Worm (Caenorhabditis elegans): ENCODE measurements around the gene sfxn-1.5.

Gene sfxn-1.5

DNA sequence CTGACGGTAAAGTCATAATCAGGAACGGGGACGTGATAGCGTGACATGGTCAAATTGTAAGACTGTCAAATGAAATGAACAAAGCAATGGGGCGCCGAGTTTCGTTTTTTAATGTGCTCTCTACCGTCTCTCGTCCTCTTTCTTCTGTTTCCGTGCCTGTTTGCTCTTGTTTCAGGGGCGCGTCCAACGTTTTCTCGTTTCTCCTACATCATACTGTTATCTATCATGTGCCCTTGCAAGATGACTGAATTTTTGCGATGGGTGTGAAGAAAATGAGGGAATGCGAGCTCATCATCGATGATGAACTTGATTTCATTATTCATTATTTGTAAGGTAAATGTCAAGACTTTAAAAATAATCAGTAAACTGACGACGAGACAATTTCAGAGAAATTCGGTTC is 19.4 kb upstream of the sfxn-1.5 start, which contains the start of gene T04F8.7:
Gene T04F8.7 (minus strand): TSS at position 130 of the 400 bp plus-strand sequence.
- no peak for TF ChIP-seq K09A11.1 (tag; optimal IDR thresholded peaks at IDR 0.05; ENCODE audit: insufficient read depth)
- TF ChIP-seq npax-4 (tag; optimal IDR thresholded peaks at IDR 0.05): no peak
- no peak for TF ChIP-seq fkh-10 (GFP tag; optimal IDR thresholded peaks at IDR 0.05)
- TF ChIP-seq pax-1 (tag; optimal IDR thresholded peaks at IDR 0.05): no peak
- TF ChIP-seq sox-2 (GFP tag; IDR thresholded peaks at IDR 0.05): no peak
- TF ChIP-seq tbx-7 (tag; optimal IDR thresholded peaks at IDR 0.05): no peak
- TF ChIP-seq rnt-1 (tag; optimal IDR thresholded peaks at IDR 0.05): no peak
- TF ChIP-seq F13H6.1 (tag; optimal IDR thresholded peaks at IDR 0.05): no peak
- TF ChIP-seq T23F11.4 (GFP tag; optimal IDR thresholded peaks at IDR 0.05): no peak
- TF ChIP-seq nhr-11 (tag; optimal IDR thresholded peaks at IDR 0.05): no peak
- TF ChIP-seq che-1 (tag; optimal IDR thresholded peaks at IDR 0.05): no peak

DNA sequence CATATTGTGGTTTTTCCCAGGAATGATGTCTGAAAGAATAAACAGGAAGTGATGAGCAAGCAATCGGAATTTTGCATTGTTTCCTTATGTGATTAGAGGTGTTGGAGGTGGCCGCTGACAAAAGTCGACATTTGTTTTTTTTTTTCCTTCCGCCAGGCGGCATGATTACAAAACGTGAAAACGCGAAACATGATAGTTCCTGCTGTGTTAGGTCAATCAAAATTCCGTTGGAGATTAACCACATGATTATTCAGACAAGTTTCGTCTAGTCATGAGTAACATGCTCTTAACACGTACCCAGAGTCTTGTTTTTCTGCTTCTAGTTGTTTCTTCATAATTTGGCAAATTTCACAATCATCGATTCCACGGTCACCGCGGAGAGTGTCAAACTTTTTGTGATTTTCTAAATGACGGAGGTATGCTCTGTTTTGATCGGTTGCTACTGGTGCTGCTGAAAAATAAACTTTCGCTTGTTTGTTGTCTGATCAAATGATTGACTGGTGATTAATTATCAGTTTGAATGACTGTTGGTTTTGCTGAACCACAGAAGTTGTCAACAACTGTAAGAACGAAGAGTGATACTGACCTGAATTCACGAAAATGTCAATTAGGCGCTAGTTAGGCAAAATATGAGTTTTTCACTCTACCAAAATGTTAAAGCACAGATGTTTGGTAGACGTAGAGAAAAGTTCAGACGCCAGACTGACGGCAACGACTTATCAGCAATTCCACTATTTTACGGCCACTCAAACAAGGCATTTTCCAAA is 17.9 kb upstream of the sfxn-1.5 start:
- TF ChIP-seq ceh-45 (GFP tag; IDR thresholded peaks at IDR 0.05): no peak
- TF ChIP-seq fkh-6 (tag; optimal IDR thresholded peaks at IDR 0.05): no peak
- no peak for TF ChIP-seq pha-4 (tag; optimal IDR thresholded peaks at IDR 0.05)
- TF ChIP-seq mec-3 (tag; optimal IDR thresholded peaks at IDR 0.05; ENCODE audit: borderline replicate concordance): no peak

DNA sequence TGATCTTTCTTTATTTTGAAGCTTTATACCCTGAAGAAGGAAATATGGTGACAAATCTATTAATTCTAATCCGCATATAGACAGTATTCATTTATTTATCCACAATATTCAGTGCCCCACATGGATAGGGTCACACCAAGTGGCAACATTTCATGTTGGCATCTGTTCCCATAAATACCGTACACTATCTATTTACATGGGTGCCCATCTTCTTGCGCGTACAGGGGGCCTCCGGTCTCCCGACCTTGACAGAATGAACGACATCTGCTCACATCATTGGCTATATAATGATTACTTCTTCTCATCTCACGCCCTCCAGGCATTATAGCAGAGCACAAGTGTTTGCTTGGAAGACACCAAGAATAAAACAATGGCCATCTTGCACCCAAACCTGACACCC is 14.1 kb upstream of the sfxn-1.5 start:
- TF ChIP-seq zip-5 (tag; optimal IDR thresholded peaks at IDR 0.05) (no peak), ceh-19 (GFP tag; optimal IDR thresholded peaks at IDR 0.05) (no peak), ceh-31 (tag; optimal IDR thresholded peaks at IDR 0.05) (peak; percentile 21)

DNA sequence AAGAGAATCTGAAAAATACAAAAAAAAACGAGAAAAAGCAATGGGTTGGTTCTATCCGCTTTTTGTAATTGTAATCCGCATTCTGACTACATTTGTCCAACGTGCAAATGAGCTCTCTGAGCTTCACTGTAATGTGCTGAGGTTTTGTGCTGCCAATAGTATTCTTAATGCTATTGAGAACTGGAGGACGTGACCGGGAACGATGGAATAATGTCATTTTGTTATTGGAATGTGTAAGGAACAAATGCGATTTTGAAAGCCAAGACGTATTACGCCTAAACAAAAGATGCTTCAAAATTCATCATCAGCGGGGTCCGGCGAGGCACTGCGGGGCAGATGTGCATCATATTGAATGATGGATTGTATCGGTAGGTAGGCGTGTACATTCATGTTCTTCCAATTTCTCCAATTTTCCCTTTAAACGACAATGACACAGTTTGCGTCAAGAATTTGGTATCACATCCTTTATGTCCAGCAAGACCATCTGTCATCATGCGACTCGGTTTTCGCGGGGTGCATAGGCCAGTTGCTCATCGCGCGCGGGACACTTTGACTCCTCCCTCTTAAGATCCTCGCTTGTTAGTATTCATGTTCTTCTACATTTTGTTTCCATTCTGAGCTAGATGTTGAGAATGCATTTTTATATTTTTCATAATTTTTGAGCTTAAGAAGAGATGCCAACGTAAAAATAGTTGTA is 11.8 kb upstream of the sfxn-1.5 start:
- peak; percentile 44 for TF ChIP-seq unc-42 (tag; optimal IDR thresholded peaks at IDR 0.05)
- TF ChIP-seq pha-4 (tag; optimal IDR thresholded peaks at IDR 0.05): no peak
- no peak for TF ChIP-seq ref-2 (tag; optimal IDR thresholded peaks at IDR 0.05)
- no peak for TF ChIP-seq ceh-18 (tag; optimal IDR thresholded peaks at IDR 0.05)

DNA sequence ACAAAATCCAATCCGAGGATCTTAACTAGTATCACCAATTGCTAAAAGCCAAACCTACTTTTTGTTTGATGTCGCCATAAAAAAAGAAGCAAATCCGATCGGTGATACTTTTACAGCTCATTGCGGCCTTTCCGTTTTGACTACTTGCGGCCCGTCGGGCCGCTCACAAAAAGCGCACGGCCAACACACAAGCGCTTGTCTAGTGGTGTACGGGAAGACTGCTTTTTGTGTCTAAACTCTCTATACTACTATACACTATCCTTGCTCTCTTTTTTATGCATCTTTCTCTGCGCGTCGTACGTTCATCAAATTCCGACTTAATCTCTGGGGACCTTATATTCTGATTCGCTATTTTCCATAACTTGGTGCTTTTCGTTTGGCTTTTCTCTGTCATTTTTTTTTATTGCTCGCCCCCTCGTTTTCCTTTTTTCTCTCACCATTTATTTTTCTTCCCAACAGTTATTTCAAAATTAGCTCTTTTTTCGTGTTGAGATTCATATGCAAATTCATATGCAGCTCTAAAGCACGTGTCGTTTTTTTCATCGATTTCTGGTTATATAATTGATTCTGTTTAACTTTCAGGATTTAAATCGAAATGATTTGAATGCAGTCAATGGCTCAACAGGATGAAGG is 5.2 kb upstream of the sfxn-1.5 start, which contains the start of gene noca-2:
Gene noca-2 (plus strand): TSS at position 583 of the 633 bp plus-strand sequence.
- TF ChIP-seq unc-42 (tag; optimal IDR thresholded peaks at IDR 0.05): peak; percentile 65
- TF ChIP-seq ceh-31 (tag; optimal IDR thresholded peaks at IDR 0.05): peak; percentile 24
- TF ChIP-seq sdc-2 (tag; optimal IDR thresholded peaks at IDR 0.05): no peak
- TF ChIP-seq unc-55 (GFP tag; optimal IDR thresholded peaks at IDR 0.05): peak; percentile 62
- TF ChIP-seq ceh-48 (tag; optimal IDR thresholded peaks at IDR 0.05): no peak
- TF ChIP-seq ceh-24 (tag; optimal IDR thresholded peaks at IDR 0.05): no peak
- no peak for TF ChIP-seq che-1 (tag; optimal IDR thresholded peaks at IDR 0.05)
- TF ChIP-seq fkh-10 (GFP tag; optimal IDR thresholded peaks at IDR 0.05): no peak
- no peak for TF ChIP-seq pros-1 (tag; optimal IDR thresholded peaks at IDR 0.05)
- TF ChIP-seq ceh-34 (tag; optimal IDR thresholded peaks at IDR 0.05): peak; percentile 9
- TF ChIP-seq hlh-15 (tag; optimal IDR thresholded peaks at IDR 0.05): no peak
- TF ChIP-seq npax-4 (tag; optimal IDR thresholded peaks at IDR 0.05): no peak
- TF ChIP-seq nfya-1 (tag; optimal IDR thresholded peaks at IDR 0.05): peak; percentile 61

DNA sequence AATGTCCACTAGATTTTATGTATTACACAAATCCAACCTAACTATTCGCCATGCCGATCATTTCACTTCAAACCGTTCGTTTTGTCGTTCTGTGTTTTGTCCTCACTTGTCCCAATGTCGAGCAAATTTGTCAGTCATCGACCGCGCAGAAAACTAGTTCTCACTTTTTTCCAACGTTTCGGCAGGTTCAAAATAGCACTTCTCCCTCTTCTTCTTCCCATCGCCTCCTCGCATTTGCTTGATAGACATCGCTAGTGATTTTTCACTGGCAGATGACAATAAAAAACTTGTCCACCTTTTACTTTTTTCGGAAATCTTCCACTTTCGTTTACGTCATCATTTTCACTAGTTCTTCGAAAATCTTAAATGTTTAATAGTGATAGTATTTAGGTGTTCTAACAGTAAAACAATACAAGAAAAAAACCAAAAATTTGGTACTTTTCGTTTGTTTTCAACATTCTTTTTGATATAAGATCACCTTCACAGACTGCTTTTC is 4.1 kb upstream of the sfxn-1.5 start:
- TF ChIP-seq Y22D7AL.16 (tag; optimal IDR thresholded peaks at IDR 0.05) (no peak), lim-6 (tag; optimal IDR thresholded peaks at IDR 0.05) (no peak), ceh-48 (tag; optimal IDR thresholded peaks at IDR 0.05) (no peak), ztf-16 (tag; optimal IDR thresholded peaks at IDR 0.05) (no peak), hlh-8 (tag; optimal IDR thresholded peaks at IDR 0.05) (no peak), eyg-1 (tag; optimal IDR thresholded peaks at IDR 0.05) (no peak), pat-9 (tag; optimal IDR thresholded peaks at IDR 0.05) (no peak), sox-4 (tag; optimal IDR thresholded peaks at IDR 0.05) (no peak), hlh-30 (tag; optimal IDR thresholded peaks at IDR 0.05; ENCODE audit: insufficient read depth) (no peak), sox-2 (GFP tag; IDR thresholded peaks at IDR 0.05) (no peak), fax-1 (tag; optimal IDR thresholded peaks at IDR 0.05) (no peak), fkh-6 (tag; optimal IDR thresholded peaks at IDR 0.05) (no peak), hlh-6 (tag; optimal IDR thresholded peaks at IDR 0.05) (no peak)
